Worm (Caenorhabditis elegans): Measurements from ENCODE around the gene C24H12.6.

C24H12.6 gene

DNA sequence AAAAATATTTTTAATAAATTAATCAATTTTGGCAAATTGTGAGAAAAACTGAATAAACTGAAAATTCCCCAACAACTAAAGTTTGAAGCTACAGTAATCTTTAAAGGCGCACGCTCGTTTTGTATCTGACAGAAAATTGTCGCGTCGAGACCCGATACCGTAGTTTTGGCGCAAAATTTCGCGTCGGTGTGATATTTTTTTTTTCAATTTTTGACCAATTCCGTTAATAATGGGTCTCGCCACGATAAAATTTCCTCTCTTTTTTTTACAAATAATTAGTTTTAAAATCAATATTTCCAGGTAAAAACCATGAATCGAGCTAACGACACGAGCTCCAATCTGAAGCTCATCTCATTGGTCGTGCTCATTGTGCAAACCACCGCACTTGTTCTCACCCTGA is 30.1 kb downstream of the C24H12.6 start, which contains the start of gene nstp-4:
nstp-4 (plus strand) TSS at position 301 of the 400 bp plus-strand sequence.
- TF ChIP-seq ceh-13 (GFP tag; optimal IDR thresholded peaks at IDR 0.05) (no peak), tbx-11 (GFP tag; IDR thresholded peaks at IDR 0.05) (no peak), aly-1 (tag; optimal IDR thresholded peaks at IDR 0.05) (no peak), F13C5.2 (tag; optimal IDR thresholded peaks at IDR 0.05) (no peak), ceh-36 (tag; optimal IDR thresholded peaks at IDR 0.05) (no peak), pes-1 (GFP tag; IDR thresholded peaks at IDR 0.05) (no peak), ama-1 (optimal IDR thresholded peaks at IDR 0.05) (no peak), sea-1 (GFP tag; conservative IDR thresholded peaks at IDR 0.05) (no peak), tbx-37 (GFP tag; conservative IDR thresholded peaks at IDR 0.05) (no peak), flt-1 (GFP tag; IDR thresholded peaks at IDR 0.05) (no peak), hmbx-1 (tag; optimal IDR thresholded peaks at IDR 0.05) (no peak), scrt-1 (GFP tag; IDR thresholded peaks at IDR 0.05) (no peak), tra-4 (tag; optimal IDR thresholded peaks at IDR 0.05) (no peak)

DNA sequence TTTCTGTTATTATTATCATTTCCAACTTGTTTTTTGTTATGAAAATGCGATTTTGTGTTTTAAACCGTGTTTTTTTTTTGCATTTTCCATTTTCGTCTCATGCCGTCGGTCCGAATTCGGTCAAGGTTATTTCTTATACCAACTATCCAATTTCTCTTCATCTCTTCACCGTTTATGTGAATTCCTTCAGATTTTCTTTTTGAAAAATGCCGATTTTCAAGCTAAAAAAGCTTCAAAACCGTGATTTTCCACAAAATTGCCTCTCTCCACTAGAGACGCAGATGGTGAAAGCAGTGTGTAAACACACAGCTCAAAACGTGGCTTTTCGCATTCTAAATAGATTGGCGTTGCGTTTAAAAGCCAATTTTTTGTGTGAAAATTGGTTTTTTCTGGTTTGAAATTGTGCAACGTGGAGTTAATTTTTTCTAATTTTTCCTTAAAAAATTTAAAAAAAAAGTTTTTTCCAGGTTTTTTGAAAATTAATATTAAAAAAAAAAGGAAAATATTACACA is 30.8 kb downstream of the C24H12.6 start:
- no peak for TF ChIP-seq B0310.2 (tag; optimal IDR thresholded peaks at IDR 0.05)
- no peak for TF ChIP-seq tbx-37 (GFP tag; conservative IDR thresholded peaks at IDR 0.05)

DNA sequence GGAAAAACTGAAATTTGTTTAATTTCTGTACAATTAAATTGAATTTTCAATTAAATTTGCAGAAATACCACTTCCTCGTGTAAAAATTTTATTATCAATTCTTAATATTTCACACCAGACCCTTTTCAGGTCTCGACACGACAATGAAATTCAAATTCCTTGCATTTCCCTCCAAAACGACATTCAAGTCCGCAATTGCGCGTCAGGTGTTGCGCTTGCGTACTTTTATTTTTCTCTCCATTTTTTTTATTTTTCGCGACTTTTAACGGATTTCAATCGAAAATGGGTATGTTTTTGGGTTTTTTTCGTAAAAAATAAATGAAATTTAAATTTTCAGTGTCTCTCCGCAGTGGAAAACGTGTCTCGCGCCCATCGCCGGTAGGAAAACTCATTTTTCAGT is 32.7 kb downstream of the C24H12.6 start, which contains the start of gene C03H5.3:
C03H5.3 (plus strand) TSS at position 132 of the 400 bp plus-strand sequence.
- TF ChIP-seq tbx-11 (GFP tag; IDR thresholded peaks at IDR 0.05) (0 out of 2 replicates have a peak, but pooled peaks have one; percentile 23), F13C5.2 (tag; optimal IDR thresholded peaks at IDR 0.05) (peak; percentile 84), hmbx-1 (tag; optimal IDR thresholded peaks at IDR 0.05) (peak; percentile 4), B0310.2 (tag; optimal IDR thresholded peaks at IDR 0.05) (no peak)

DNA sequence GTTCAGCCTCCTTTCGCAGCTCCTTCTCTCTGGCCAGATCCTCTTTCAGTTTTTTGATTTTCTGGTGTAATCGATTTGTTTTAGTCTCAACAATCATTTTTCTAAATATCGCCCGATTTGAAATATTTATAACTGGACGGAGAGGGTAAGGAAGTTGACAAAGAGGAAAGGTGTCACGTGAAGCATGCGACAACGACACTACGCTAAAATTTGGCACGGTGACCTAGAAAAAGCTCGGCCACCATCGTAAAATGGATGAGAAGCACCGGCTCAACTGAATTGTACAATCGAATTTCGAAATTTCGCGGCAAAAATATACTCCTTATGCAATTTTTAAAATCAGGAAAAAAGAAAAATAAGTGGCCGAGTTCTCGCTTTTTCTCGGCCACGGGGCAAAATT is 33.4 kb downstream of the C24H12.6 start, which contains the start of gene C03H5.5:
C03H5.5 (minus strand) TSS at position 101 of the 400 bp plus-strand sequence.
- no peak for TF ChIP-seq pes-1 (GFP tag; IDR thresholded peaks at IDR 0.05)
- TF ChIP-seq ama-1 (optimal IDR thresholded peaks at IDR 0.05): no peak
- TF ChIP-seq ceh-13 (GFP tag; optimal IDR thresholded peaks at IDR 0.05): no peak
- TF ChIP-seq B0310.2 (tag; optimal IDR thresholded peaks at IDR 0.05): no peak

DNA sequence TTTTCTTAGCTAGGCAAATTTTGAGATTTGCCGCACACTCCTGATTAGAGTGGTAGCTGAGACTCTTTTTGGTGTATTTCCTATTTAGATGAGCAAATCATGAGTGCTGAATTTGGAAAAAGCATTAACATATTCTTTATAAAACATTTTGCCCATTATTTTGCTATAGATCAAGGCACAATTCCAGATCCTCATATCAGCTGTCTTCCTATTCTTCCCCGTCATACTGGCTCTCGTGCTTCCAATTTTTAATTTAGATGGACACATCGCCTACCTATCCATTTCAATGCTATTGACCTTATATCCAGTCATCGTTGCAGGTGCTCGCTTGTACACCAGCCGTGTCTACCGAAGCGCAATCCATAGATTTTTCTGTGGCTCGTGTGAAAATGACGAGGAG is 38.7 kb downstream of the C24H12.6 start, which contains the start of gene C03H5.7:
C03H5.7 (plus strand) TSS at position 301 of the 400 bp plus-strand sequence.
- TF ChIP-seq ama-1 (optimal IDR thresholded peaks at IDR 0.05) (no peak), hnd-1 (tag; optimal IDR thresholded peaks at IDR 0.05) (no peak), hmg-4 (GFP tag; optimal IDR thresholded peaks at IDR 0.05) (no peak), B0310.2 (tag; optimal IDR thresholded peaks at IDR 0.05) (no peak), tbx-37 (GFP tag; conservative IDR thresholded peaks at IDR 0.05) (no peak), pes-1 (GFP tag; IDR thresholded peaks at IDR 0.05) (no peak), scrt-1 (GFP tag; IDR thresholded peaks at IDR 0.05) (no peak), aly-1 (tag; optimal IDR thresholded peaks at IDR 0.05) (no peak), sea-1 (GFP tag; conservative IDR thresholded peaks at IDR 0.05) (no peak), tra-4 (tag; optimal IDR thresholded peaks at IDR 0.05) (no peak), ceh-13 (GFP tag; optimal IDR thresholded peaks at IDR 0.05) (no peak)

DNA sequence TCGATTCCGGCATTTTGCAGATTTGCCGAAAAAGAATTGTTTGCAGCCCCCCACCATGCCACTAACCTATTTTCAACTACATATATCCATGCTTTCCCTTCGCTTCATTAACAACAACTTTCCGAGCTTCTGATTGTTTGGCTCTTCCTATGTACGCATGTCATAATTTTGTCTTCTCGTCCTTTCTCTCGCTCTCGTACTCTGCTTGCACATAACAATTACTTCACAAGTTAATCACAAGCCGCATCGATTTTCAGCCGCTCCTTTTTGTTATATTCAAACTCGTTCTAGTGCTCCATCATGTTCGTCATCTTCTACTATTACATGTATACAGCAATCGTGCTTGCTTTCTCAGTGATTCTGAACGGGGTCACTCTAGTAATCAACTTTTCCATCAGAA is 40.3 kb downstream of the C24H12.6 start, which contains the start of gene C03H5.9:
C03H5.9 (plus strand) TSS at position 301 of the 400 bp plus-strand sequence.
- no peak for TF ChIP-seq tra-4 (tag; optimal IDR thresholded peaks at IDR 0.05)
- no peak for TF ChIP-seq scrt-1 (GFP tag; IDR thresholded peaks at IDR 0.05)
- no peak for TF ChIP-seq ets-7 (tag; optimal IDR thresholded peaks at IDR 0.05)
- no peak for TF ChIP-seq B0310.2 (tag; optimal IDR thresholded peaks at IDR 0.05)
- no peak for TF ChIP-seq hnd-1 (tag; optimal IDR thresholded peaks at IDR 0.05)
- TF ChIP-seq ama-1 (optimal IDR thresholded peaks at IDR 0.05): no peak
- no peak for TF ChIP-seq pes-1 (GFP tag; IDR thresholded peaks at IDR 0.05)
- no peak for TF ChIP-seq flt-1 (GFP tag; IDR thresholded peaks at IDR 0.05)
- TF ChIP-seq F13C5.2 (tag; optimal IDR thresholded peaks at IDR 0.05): no peak
- no peak for TF ChIP-seq tbx-11 (GFP tag; IDR thresholded peaks at IDR 0.05)
- no peak for TF ChIP-seq hmg-4 (GFP tag; optimal IDR thresholded peaks at IDR 0.05)
- TF ChIP-seq aly-1 (tag; optimal IDR thresholded peaks at IDR 0.05): no peak
- TF ChIP-seq ceh-13 (GFP tag; optimal IDR thresholded peaks at IDR 0.05): no peak
- no peak for TF ChIP-seq tbx-37 (GFP tag; conservative IDR thresholded peaks at IDR 0.05)

- TF ChIP-seq aly-1 (tag; optimal IDR thresholded peaks at IDR 0.05) (no peak), flt-1 (GFP tag; IDR thresholded peaks at IDR 0.05) (no peak), ceh-13 (GFP tag; optimal IDR thresholded peaks at IDR 0.05) (no peak), tra-4 (tag; optimal IDR thresholded peaks at IDR 0.05) (no peak), hnd-1 (tag; optimal IDR thresholded peaks at IDR 0.05) (no peak), tbx-37 (GFP tag; conservative IDR thresholded peaks at IDR 0.05) (no peak), ceh-36 (tag; optimal IDR thresholded peaks at IDR 0.05) (no peak), scrt-1 (GFP tag; IDR thresholded peaks at IDR 0.05) (no peak), ets-7 (tag; optimal IDR thresholded peaks at IDR 0.05) (no peak), F13C5.2 (tag; optimal IDR thresholded peaks at IDR 0.05) (no peak)
Measured at ce11 chrII:374950-375349, 43.7 kb downstream of the C24H12.6 start, which contains the start of gene C03H5.4. Gene C03H5.4, plus strand, starts transcription at chrII:375250.

ce11 chrII:372235-372634 is 46.4 kb downstream of the C24H12.6 start:
- TF ChIP-seq tra-4 (tag; optimal IDR thresholded peaks at IDR 0.05) (no peak), hmbx-1 (tag; optimal IDR thresholded peaks at IDR 0.05) (no peak), ceh-36 (tag; optimal IDR thresholded peaks at IDR 0.05) (no peak), aly-1 (tag; optimal IDR thresholded peaks at IDR 0.05) (no peak), tbx-37 (GFP tag; conservative IDR thresholded peaks at IDR 0.05) (no peak), ama-1 (optimal IDR thresholded peaks at IDR 0.05) (no peak), sea-1 (GFP tag; conservative IDR thresholded peaks at IDR 0.05) (no peak), pes-1 (GFP tag; IDR thresholded peaks at IDR 0.05) (no peak), hmg-4 (GFP tag; optimal IDR thresholded peaks at IDR 0.05) (no peak), ceh-13 (GFP tag; optimal IDR thresholded peaks at IDR 0.05) (no peak), F13C5.2 (tag; optimal IDR thresholded peaks at IDR 0.05) (no peak), hnd-1 (tag; optimal IDR thresholded peaks at IDR 0.05) (no peak), ets-7 (tag; optimal IDR thresholded peaks at IDR 0.05) (no peak), tbx-11 (GFP tag; IDR thresholded peaks at IDR 0.05) (no peak), flt-1 (GFP tag; IDR thresholded peaks at IDR 0.05) (no peak), scrt-1 (GFP tag; IDR thresholded peaks at IDR 0.05) (no peak)

All from whole organism, early embryonic.